Worm (Caenorhabditis elegans): ENCODE measurements around the gene ras-2.

DNA sequence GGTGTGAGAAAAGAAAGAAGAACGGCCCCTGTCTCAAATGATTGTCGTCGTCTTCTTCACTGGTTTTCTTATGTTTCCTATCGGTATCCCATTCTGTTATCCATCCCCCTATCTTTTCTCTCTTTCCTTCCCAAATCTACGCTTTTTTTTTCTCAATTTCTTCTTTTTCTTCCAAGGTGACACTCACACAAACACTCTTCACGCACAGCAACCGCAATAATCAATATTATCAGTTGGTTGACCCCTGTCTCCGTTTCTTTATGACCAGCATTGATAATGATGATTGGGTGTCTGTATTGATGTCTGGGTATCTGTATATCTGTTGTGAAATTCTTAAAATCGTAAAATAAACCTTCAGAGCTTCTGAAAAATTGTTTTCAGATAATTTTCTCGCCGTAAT lies 945 bp upstream of the ras-2 start:
- TF ChIP-seq mbf-1 (tag; optimal IDR thresholded peaks at IDR 0.05): no peak
- TF ChIP-seq ceh-82 (tag; optimal IDR thresholded peaks at IDR 0.05): no peak
- TF ChIP-seq C34F6.9 (tag; optimal IDR thresholded peaks at IDR 0.05): no peak
- no peak for TF ChIP-seq ama-1 (optimal IDR thresholded peaks at IDR 0.05)
- TF ChIP-seq dmd-4 (tag; optimal IDR thresholded peaks at IDR 0.05): no peak
- TF ChIP-seq gmeb-1 (tag; optimal IDR thresholded peaks at IDR 0.05): no peak
- TF ChIP-seq F13H6.1 (tag; optimal IDR thresholded peaks at IDR 0.05): no peak
- no peak for TF ChIP-seq blmp-1 (tag; optimal IDR thresholded peaks at IDR 0.05; ENCODE audit: insufficient read depth)
- no peak for TF ChIP-seq snpc-4 (tag; optimal IDR thresholded peaks at IDR 0.05)
- TF ChIP-seq nhr-23 (tag; optimal IDR thresholded peaks at IDR 0.05): no peak
- TF ChIP-seq zag-1 (tag; optimal IDR thresholded peaks at IDR 0.05): no peak
- TF ChIP-seq alr-1 (tag; optimal IDR thresholded peaks at IDR 0.05): no peak
- no peak for TF ChIP-seq lin-13 (GFP tag; optimal IDR thresholded peaks at IDR 0.05)

Measured in whole organism, L2 larva.